Worm (Caenorhabditis elegans): Measurements from ENCODE around the gene snf-12.

ce11 chrX:9067230-9067822 is 38.1 kb downstream of the snf-12 start:
- TF ChIP-seq mep-1 (tag; optimal IDR thresholded peaks at IDR 0.05), result no peak
- no peak for TF ChIP-seq ztf-11 (tag; optimal IDR thresholded peaks at IDR 0.05)
- no peak for TF ChIP-seq lsy-2 (tag; optimal IDR thresholded peaks at IDR 0.05)
- no peak for TF ChIP-seq unc-62 (GFP tag; optimal IDR thresholded peaks at IDR 0.05)
- no peak for TF ChIP-seq pha-4 (tag; optimal IDR thresholded peaks at IDR 0.05)
- TF ChIP-seq mls-2 (tag; optimal IDR thresholded peaks at IDR 0.05), result no peak
- no peak for TF ChIP-seq ces-1 (GFP tag; optimal IDR thresholded peaks at IDR 0.05)
- no peak for TF ChIP-seq elt-3 (tag; optimal IDR thresholded peaks at IDR 0.05)
- TF ChIP-seq nhr-28 (tag; optimal IDR thresholded peaks at IDR 0.05), result no peak
- TF ChIP-seq flh-1 (GFP tag; optimal IDR thresholded peaks at IDR 0.05), result no peak
- TF ChIP-seq ham-2 (GFP tag; optimal IDR thresholded peaks at IDR 0.05), result no peak
- no peak for TF ChIP-seq bed-3 (GFP tag; optimal IDR thresholded peaks at IDR 0.05)
- no peak for TF ChIP-seq M03D4.4 (tag; optimal IDR thresholded peaks at IDR 0.05)
- TF ChIP-seq snpc-4 (tag; optimal IDR thresholded peaks at IDR 0.05), result no peak

All from whole organism, mixed stage, embryonic.